Worm (Caenorhabditis elegans) whole organism, young adult: ENCODE results near the gene ZK353.9.

Experiments
- D2030.7 ChIP-seq: fragments of 200-800 bp; sonication (Bioruptor generic); IDR thresholded peaks from 2 replicates; pipeline ENCODE4 v1.3.6; 2022; ENCODE audit warnings: missing genetic modification reagents, missing genetic modification characterization, missing compliant biosample characterization
- ama-1 ChIP-seq, 3 experiments: fragments of 150-350 bp in 1 of 3; sonication (generic microtip) in 2 of 3; optimal IDR thresholded peaks; 2 replicates each; lab custom pipeline; 2014 to 2018; ENCODE audit warnings: missing biosample characterization in 2 of 3, missing genetic modification characterization in 2 of 3, missing genetic modification reagents in 2 of 3
- cebp-1 ChIP-seq, 2 experiments: fragments of 200-800 bp in 1 of 2; sonication (Bioruptor generic) in 1 of 2; sonication (generic microtip) in 1 of 2; IDR thresholded peaks in 1 of 2; optimal IDR thresholded peaks in 1 of 2; 2 replicates each; pipeline versions ENCODE4 v1.3.6 to Lab custom; 2017 to 2022; ENCODE audit warnings: missing compliant biosample characterization in 2 of 2, missing genetic modification characterization in 2 of 2, mild to moderate bottlenecking in 1 of 2, missing genetic modification reagents in 1 of 2, moderate library complexity in 1 of 2
- ceh-58 ChIP-seq: fragments of 200-800 bp; sonication (Bioruptor generic); IDR thresholded peaks from 2 replicates; pipeline ENCODE4 v1.3.6; 2022; ENCODE audit warnings: missing genetic modification characterization, missing compliant biosample characterization
- hrde-1 ChIP-seq: sonication (generic microtip); optimal IDR thresholded peaks from 2 replicates; lab custom pipeline; 2016; ENCODE audit warnings: missing genetic modification characterization, mild to moderate bottlenecking, missing compliant biosample characterization, moderate library complexity, missing genotype, missing genetic modification reagents, borderline replicate concordance
- tlf-1 ChIP-seq: fragments of 200-800 bp; sonication (Bioruptor generic); optimal IDR thresholded peaks from 2 replicates; lab custom pipeline; 2018; ENCODE audit warnings: mild to moderate bottlenecking, missing genetic modification characterization, missing compliant biosample characterization
- unc-130 ChIP-seq: sonication (generic microtip); optimal IDR thresholded peaks from 2 replicates; lab custom pipeline; 2016; ENCODE audit warnings: missing genetic modification reagents, missing genetic modification characterization, missing compliant biosample characterization

ce11 chrIII:8370846-8371257 is 38.4 kb upstream of the ZK353.9 start:
- no peak for TF ChIP-seq ama-1 (optimal IDR thresholded peaks at IDR 0.05; lab: Kevin White, UChicago)
- no peak for TF ChIP-seq ama-1 (GFP tag; optimal IDR thresholded peaks at IDR 0.05; lab: Kevin White, UChicago)
- no peak for TF ChIP-seq hrde-1 (tag; lab: Kevin White, UChicago)
- no peak for TF ChIP-seq D2030.7 (GFP tag; lab: Robert Waterston, UW)
- TF ChIP-seq tlf-1 (GFP tag; lab: Kevin White, UChicago) = no peak
- TF ChIP-seq cebp-1 (GFP tag; IDR thresholded peaks at IDR 0.05; lab: Robert Waterston, UW) = no peak
- TF ChIP-seq cebp-1 (tag; optimal IDR thresholded peaks at IDR 0.05; lab: Kevin White, UChicago) = peak; percentile 68
- TF ChIP-seq unc-130 (GFP tag; lab: Kevin White, UChicago) = no peak
- TF ChIP-seq ceh-58 (GFP tag; lab: Robert Waterston, UW) = no peak
